Fruit fly (Drosophila melanogaster) whole organism, prepupa: ENCODE results near the gene CG43329.

Experiments
- Blimp-1 ChIP-seq: fragments of 200-800 bp; sonication (Bioruptor generic); optimal IDR thresholded peaks from 3 replicates; lab custom pipeline; 2017; ENCODE audit warnings: missing biosample characterization, missing genetic modification characterization, mild to moderate bottlenecking, moderate library complexity, missing genetic modification reagents
- CG10669 ChIP-seq: fragments of 200-800 bp; sonication (Bioruptor generic); optimal IDR thresholded peaks from 3 replicates; lab custom pipeline; 2018; ENCODE audit warnings: missing biosample characterization, mild to moderate bottlenecking, missing genetic modification characterization, moderate library complexity
- CG11294 ChIP-seq: fragments of 200-800 bp; sonication (Bioruptor generic); IDR thresholded peaks from 2 replicates; pipeline ENCODE4 v1.3.6; 2022; ENCODE audit warnings: missing biosample characterization, missing genetic modification characterization
- CG11762 ChIP-seq: fragments of 200-800 bp; sonication (Bioruptor generic); optimal IDR thresholded peaks from 3 replicates; lab custom pipeline; 2016; ENCODE audit warnings: missing biosample characterization, missing genetic modification characterization; ENCODE audit not compliant: insufficient read depth
- CG15336 ChIP-seq: fragments of 200-800 bp; sonication (Bioruptor generic); IDR thresholded peaks from 2 replicates; pipeline ENCODE4 v1.3.6; 2022; ENCODE audit warnings: missing biosample characterization, missing genetic modification characterization
- CG1621 ChIP-seq: fragments of 200-800 bp; sonication (Bioruptor generic); optimal IDR thresholded peaks from 3 replicates; lab custom pipeline; 2018; ENCODE audit warnings: missing biosample characterization, mild to moderate bottlenecking, missing genetic modification characterization
- CG16779 ChIP-seq: fragments of 200-800 bp; sonication (Bioruptor generic); optimal IDR thresholded peaks from 3 replicates; lab custom pipeline; 2017; ENCODE audit warnings: missing biosample characterization, mild to moderate bottlenecking, missing genetic modification characterization
- CG3032 ChIP-seq: fragments of 200-800 bp; optimal IDR thresholded peaks from 2 replicates; lab custom pipeline; 2019; ENCODE audit warnings: missing biosample characterization, mild to moderate bottlenecking, missing genetic modification characterization, moderate library complexity
- CG31627 ChIP-seq: fragments of 200-800 bp; sonication (Bioruptor generic); optimal IDR thresholded peaks from 3 replicates; lab custom pipeline; 2016; ENCODE audit warnings: missing biosample characterization, missing genetic modification characterization
- CG32006 ChIP-seq: fragments of 200-800 bp; sonication (Bioruptor generic); optimal IDR thresholded peaks from 3 replicates; lab custom pipeline; 2017; ENCODE audit warnings: missing biosample characterization, mild to moderate bottlenecking, missing genetic modification characterization
- CG34406 ChIP-seq: fragments of 200-800 bp; sonication (Bioruptor generic); optimal IDR thresholded peaks from 3 replicates; lab custom pipeline; 2016; ENCODE audit warnings: missing biosample characterization, missing genetic modification characterization
- CG3919 ChIP-seq: fragments of 200-800 bp; sonication (Bioruptor generic); optimal IDR thresholded peaks from 3 replicates; lab custom pipeline; 2016; ENCODE audit warnings: missing biosample characterization, missing genetic modification characterization
- CG6276 ChIP-seq: fragments of 200-800 bp; sonication (Bioruptor generic); optimal IDR thresholded peaks from 2 replicates; lab custom pipeline; 2017; ENCODE audit warnings: missing biosample characterization, mild to moderate bottlenecking, missing genetic modification characterization
- CG6808 ChIP-seq: fragments of 200-800 bp; sonication (Bioruptor generic); optimal IDR thresholded peaks from 3 replicates; lab custom pipeline; 2017; ENCODE audit warnings: missing biosample characterization, missing genetic modification characterization, mild to moderate bottlenecking, moderate library complexity, missing genetic modification reagents
- CG6854 ChIP-seq: fragments of 200-800 bp; sonication (Bioruptor generic); optimal IDR thresholded peaks from 2 replicates; lab custom pipeline; 2017; ENCODE audit warnings: missing biosample characterization, mild to moderate bottlenecking, missing genetic modification characterization
- CG8119 ChIP-seq: fragments of 200-800 bp; sonication (Bioruptor generic); IDR thresholded peaks from 3 replicates; pipeline ENCODE4 v1.3.6; 2022; ENCODE audit warnings: missing biosample characterization, missing genetic modification characterization
- CG8632 ChIP-seq: fragments of 200-800 bp; sonication (Bioruptor generic); optimal IDR thresholded peaks from 3 replicates; lab custom pipeline; 2016; ENCODE audit warnings: missing biosample characterization, missing genetic modification characterization
- CG9139 ChIP-seq: fragments of 200-800 bp; sonication (Bioruptor generic); optimal IDR thresholded peaks from 3 replicates; lab custom pipeline; 2017; ENCODE audit warnings: missing biosample characterization, mild to moderate bottlenecking, missing genetic modification characterization
- Eip75B ChIP-seq: fragments of 200-800 bp; sonication (Bioruptor generic); optimal IDR thresholded peaks from 3 replicates; lab custom pipeline; 2016; ENCODE audit warnings: missing biosample characterization, missing genetic modification characterization
- Eip93F ChIP-seq: fragments of 200-800 bp; sonication (Bioruptor generic); optimal IDR thresholded peaks from 2 replicates; lab custom pipeline; 2016; ENCODE audit warnings: missing biosample characterization, mild to moderate bottlenecking, missing genetic modification characterization
- Ets21C ChIP-seq: fragments of 200-800 bp; sonication (Bioruptor generic); optimal IDR thresholded peaks from 3 replicates; lab custom pipeline; 2016; ENCODE audit warnings: missing biosample characterization, missing genetic modification characterization
- Ets96B ChIP-seq: fragments of 200-800 bp; optimal IDR thresholded peaks from 2 replicates; lab custom pipeline; 2019; ENCODE audit warnings: missing biosample characterization, mild to moderate bottlenecking, missing genetic modification characterization, moderate library complexity
- Hr4 ChIP-seq: fragments of 200-800 bp; sonication (Bioruptor generic); optimal IDR thresholded peaks from 3 replicates; lab custom pipeline; 2016; ENCODE audit warnings: missing biosample characterization, missing genetic modification characterization
- Lpt ChIP-seq: fragments of 200-800 bp; sonication (Bioruptor generic); optimal IDR thresholded peaks from 3 replicates; lab custom pipeline; 2016; ENCODE audit warnings: missing biosample characterization, missing genetic modification characterization
- Met ChIP-seq: fragments of 200-800 bp; sonication (Bioruptor generic); optimal IDR thresholded peaks from 3 replicates; lab custom pipeline; 2016; ENCODE audit warnings: missing biosample characterization, missing genetic modification characterization
- OdsH ChIP-seq: fragments of 200-800 bp; sonication (Bioruptor generic); optimal IDR thresholded peaks from 3 replicates; lab custom pipeline; 2016; ENCODE audit warnings: missing biosample characterization, missing genetic modification characterization
- Sox14 ChIP-seq: fragments of 200-800 bp; sonication (Bioruptor generic); optimal IDR thresholded peaks from 3 replicates; lab custom pipeline; 2016; ENCODE audit warnings: missing biosample characterization, missing genetic modification characterization
- Sox15 ChIP-seq: fragments of 200-800 bp; sonication (Bioruptor generic); optimal IDR thresholded peaks from 3 replicates; lab custom pipeline; 2016; ENCODE audit warnings: missing biosample characterization, missing genetic modification characterization
- achi ChIP-seq: fragments of 200-800 bp; sonication (Bioruptor generic); optimal IDR thresholded peaks from 3 replicates; lab custom pipeline; 2016; ENCODE audit warnings: missing biosample characterization, missing genetic modification characterization
- acj6 ChIP-seq: fragments of 200-800 bp; sonication (Bioruptor generic); optimal IDR thresholded peaks from 3 replicates; lab custom pipeline; 2016; ENCODE audit warnings: missing biosample characterization, missing genetic modification characterization
- cyc ChIP-seq: fragments of 200-800 bp; sonication (Bioruptor generic); optimal IDR thresholded peaks from 3 replicates; lab custom pipeline; 2016; ENCODE audit warnings: missing biosample characterization, missing genetic modification characterization
- eg ChIP-seq: fragments of 200-800 bp; sonication (Bioruptor generic); IDR thresholded peaks from 3 replicates; pipeline ENCODE4 v1.3.6; 2022; ENCODE audit warnings: missing biosample characterization, missing genetic modification characterization
- esn ChIP-seq: fragments of 200-800 bp; sonication (Bioruptor generic); optimal IDR thresholded peaks from 2 replicates; lab custom pipeline; 2016; ENCODE audit warnings: missing biosample characterization, mild to moderate bottlenecking, missing genetic modification characterization, moderate library complexity
- fd59A ChIP-seq: fragments of 200-800 bp; sonication (Bioruptor generic); optimal IDR thresholded peaks from 2 replicates; lab custom pipeline; 2017; ENCODE audit warnings: missing biosample characterization, mild to moderate bottlenecking, missing genetic modification characterization, missing genetic modification reagents
- fd85E ChIP-seq: fragments of 200-800 bp; sonication (Bioruptor generic); optimal IDR thresholded peaks from 3 replicates; lab custom pipeline; 2016; ENCODE audit warnings: missing biosample characterization, missing genetic modification characterization
- fkh ChIP-seq: fragments of 200-800 bp; sonication (Bioruptor generic); optimal IDR thresholded peaks from 3 replicates; lab custom pipeline; 2017; ENCODE audit warnings: missing biosample characterization, mild to moderate bottlenecking, missing genetic modification characterization, moderate library complexity
- lz ChIP-seq: fragments of 200-800 bp; sonication (Bioruptor generic); optimal IDR thresholded peaks from 3 replicates; lab custom pipeline; 2016; ENCODE audit warnings: missing biosample characterization, missing genetic modification characterization
- pdm3 ChIP-seq: fragments of 200-800 bp; sonication (Bioruptor generic); optimal IDR thresholded peaks from 3 replicates; lab custom pipeline; 2016; ENCODE audit warnings: missing biosample characterization, missing genetic modification characterization
- spab ChIP-seq: fragments of 200-800 bp; sonication (Bioruptor generic); optimal IDR thresholded peaks from 2 replicates; lab custom pipeline; 2017; ENCODE audit warnings: missing biosample characterization, mild to moderate bottlenecking, missing genetic modification characterization, missing genetic modification reagents
- vri ChIP-seq: fragments of 200-800 bp; sonication (Bioruptor generic); optimal IDR thresholded peaks from 3 replicates; lab custom pipeline; 2016; ENCODE audit warnings: missing biosample characterization, mild to moderate bottlenecking, missing genetic modification characterization

The CG43329 gene

DNA sequence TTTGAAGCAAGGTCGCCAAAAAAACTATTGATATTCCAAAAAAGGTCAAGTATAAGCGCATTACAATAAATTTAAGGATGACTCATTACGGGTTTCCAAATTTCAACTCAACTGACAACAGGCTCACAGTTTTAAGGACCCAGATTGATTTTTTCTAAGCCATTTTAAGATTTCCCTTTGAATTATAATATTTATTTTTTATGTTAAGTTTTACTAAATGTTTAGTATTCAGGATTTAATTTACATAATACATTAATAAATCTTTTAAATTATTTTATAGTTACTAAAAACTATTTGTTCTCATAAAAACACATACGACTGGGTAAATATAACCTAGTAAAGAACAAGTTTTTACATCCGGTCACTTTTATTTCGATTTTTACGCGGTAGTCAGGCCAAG lies at the start of gene CG43329:
CG43329 (minus strand) TSS at position 101 of the 400 bp plus-strand sequence.
- TF ChIP-seq CG6276 (GFP tag; lab: Kevin White, UChicago), result no peak
- no peak for TF ChIP-seq lz
- TF ChIP-seq Sox14 (GFP tag; lab: Kevin White, UChicago), result no peak
- TF ChIP-seq esn (GFP tag; lab: Kevin White, UChicago), result no peak
- TF ChIP-seq CG10669 (GFP tag; lab: Kevin White, UChicago), result no peak
- TF ChIP-seq fd59A (GFP tag; lab: Kevin White, UChicago), result no peak
- TF ChIP-seq Sox15, result no peak
- no peak for TF ChIP-seq CG11762 (GFP tag; lab: Kevin White, UChicago)
- TF ChIP-seq CG11294 (GFP tag; lab: Robert Waterston, UW), result no peak

- TF ChIP-seq acj6 (GFP tag; lab: Kevin White, UChicago), result no peak
- no peak for TF ChIP-seq CG8632 (GFP tag; lab: Kevin White, UChicago)
- no peak for TF ChIP-seq achi (GFP tag; lab: Kevin White, UChicago)
- TF ChIP-seq vri (GFP tag; lab: Kevin White, UChicago), result no peak
- TF ChIP-seq CG11294 (GFP tag; lab: Robert Waterston, UW), result no peak
- no peak for TF ChIP-seq pdm3
- TF ChIP-seq Hr4 (GFP tag; lab: Kevin White, UChicago), result no peak
- no peak for TF ChIP-seq cyc
- no peak for TF ChIP-seq CG1621
- no peak for TF ChIP-seq CG11762 (GFP tag; lab: Kevin White, UChicago)
- no peak for TF ChIP-seq Eip75B (GFP tag; lab: Kevin White, UChicago)
- TF ChIP-seq CG6854 (GFP tag; lab: Kevin White, UChicago), result no peak
- TF ChIP-seq CG32006 (GFP tag; lab: Kevin White, UChicago), result no peak
- no peak for TF ChIP-seq eg (GFP tag; lab: Robert Waterston, UW)
- TF ChIP-seq fd85E (GFP tag; lab: Kevin White, UChicago), result no peak
- no peak for TF ChIP-seq Sox15
- no peak for TF ChIP-seq spab (GFP tag; lab: Kevin White, UChicago)
- TF ChIP-seq CG16779 (tag; lab: Kevin White, UChicago), result no peak
Measured at dm6 chr3L:22549926-22550325, 44.9 kb upstream of the CG43329 start, which contains the start of gene Trxr2. Gene Trxr2, plus strand, starts transcription at chr3L:22550226.

DNA sequence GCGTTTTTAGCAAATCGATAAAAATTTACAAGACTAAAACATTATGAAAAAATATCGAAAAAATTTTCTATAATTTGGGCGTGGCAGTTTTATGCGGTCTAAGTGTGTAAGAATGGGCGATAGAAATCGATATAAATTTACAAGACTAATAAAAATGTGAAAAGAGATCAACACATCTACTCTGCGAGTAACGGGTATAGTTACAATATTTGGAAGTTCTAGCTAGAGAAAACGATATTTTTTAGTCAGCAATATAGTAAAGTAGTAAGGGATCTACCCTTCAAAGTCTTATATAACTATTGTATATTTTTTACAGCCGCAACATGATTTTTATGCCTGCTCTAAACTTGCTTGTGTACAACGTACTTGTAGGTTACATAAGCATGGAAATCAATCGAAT lies 43.1 kb upstream of the CG43329 start, which contains the start of gene CG11404:
CG11404 (plus strand) TSS at position 301 of the 400 bp plus-strand sequence.
- TF ChIP-seq eg (GFP tag; lab: Robert Waterston, UW), result no peak
- TF ChIP-seq CG3032 (tag; lab: Kevin White, UChicago), result no peak
- no peak for TF ChIP-seq CG6808
- no peak for TF ChIP-seq CG3919 (GFP tag; lab: Kevin White, UChicago)
- no peak for TF ChIP-seq Ets96B (tag; lab: Kevin White, UChicago)
- no peak for TF ChIP-seq CG32006 (GFP tag; lab: Kevin White, UChicago)
- TF ChIP-seq spab (GFP tag; lab: Kevin White, UChicago), result no peak
- TF ChIP-seq Eip93F, result no peak
- TF ChIP-seq CG34406 (GFP tag; lab: Kevin White, UChicago), result no peak
- TF ChIP-seq CG10669 (GFP tag; lab: Kevin White, UChicago), result no peak
- no peak for TF ChIP-seq lz
- no peak for TF ChIP-seq esn (GFP tag; lab: Kevin White, UChicago)
- no peak for TF ChIP-seq CG31627 (GFP tag; lab: Kevin White, UChicago)
- TF ChIP-seq CG11294 (GFP tag; lab: Robert Waterston, UW), result no peak
- no peak for TF ChIP-seq Lpt

- no peak for TF ChIP-seq vri (GFP tag; lab: Kevin White, UChicago)
- TF ChIP-seq fkh (GFP tag; lab: Kevin White, UChicago), result peak; percentile 46
Measured at dm6 chr3L:22520017-22520416, 15.0 kb upstream of the CG43329 start.

dm6 chr3L:22504323-22504722 lies 695 bp downstream of the CG43329 start, which contains the start of gene CG43330:
Gene CG43330, minus strand, starts transcription at chr3L:22504423.
- TF ChIP-seq CG9139 (GFP tag; lab: Kevin White, UChicago) (no peak), CG15336 (GFP tag; lab: Robert Waterston, UW) (no peak), fd59A (GFP tag; lab: Kevin White, UChicago) (no peak), Met (GFP tag; lab: Kevin White, UChicago) (no peak), Blimp-1 (no peak), Ets21C (no peak), fd85E (GFP tag; lab: Kevin White, UChicago) (no peak), Ets96B (tag; lab: Kevin White, UChicago) (no peak), CG32006 (GFP tag; lab: Kevin White, UChicago) (no peak), OdsH (no peak), CG8119 (no peak), Eip75B (GFP tag; lab: Kevin White, UChicago) (no peak), CG3919 (GFP tag; lab: Kevin White, UChicago) (no peak)
